Fruit fly (Drosophila melanogaster) whole organism, embryonic: ENCODE measurements around the gene CG2129.

Experiments
- CG10147 ChIP-seq: fragments of 200-800 bp; sonication (Bioruptor generic); optimal IDR thresholded peaks from 2 replicates; lab custom pipeline; 2019; ENCODE audit warnings: missing biosample characterization, mild to moderate bottlenecking, missing genetic modification characterization, moderate library complexity
- CG1024 ChIP-seq: fragments of 200-800 bp; sonication (Bioruptor generic); IDR thresholded peaks from 2 replicates; pipeline ENCODE4 v1.3.6; 2022; ENCODE audit warnings: missing biosample characterization, missing genetic modification characterization
- CG10321 ChIP-seq: fragments of 200-800 bp; sonication (Bioruptor generic); IDR thresholded peaks from 2 replicates; pipeline ENCODE4 v1.3.6; 2022; ENCODE audit warnings: missing biosample characterization, missing genetic modification characterization
- CG11504 ChIP-seq: fragments of 200-800 bp; sonication (Bioruptor generic); optimal IDR thresholded peaks from 3 replicates; lab custom pipeline; 2019; ENCODE audit warnings: missing biosample characterization, mild to moderate bottlenecking, missing genetic modification characterization, moderate library complexity
- CG12219 ChIP-seq: fragments of 200-800 bp; sonication (Bioruptor generic); optimal IDR thresholded peaks from 3 replicates; lab custom pipeline; 2018; ENCODE audit warnings: missing biosample characterization, mild to moderate bottlenecking, missing genetic modification characterization
- CG15514 ChIP-seq: fragments of 200-800 bp; sonication (Bioruptor generic); optimal IDR thresholded peaks from 3 replicates; lab custom pipeline; 2017; ENCODE audit warnings: missing biosample characterization, missing genetic modification characterization, mild to moderate bottlenecking, moderate library complexity, missing genetic modification reagents
- CG1603 ChIP-seq: fragments of 200-800 bp; sonication (Bioruptor generic); optimal IDR thresholded peaks from 2 replicates; lab custom pipeline; 2019; ENCODE audit warnings: missing biosample characterization, mild to moderate bottlenecking, missing genetic modification characterization, moderate library complexity
- CG16815 ChIP-seq: fragments of 200-800 bp; sonication (Bioruptor generic); optimal IDR thresholded peaks from 3 replicates; lab custom pipeline; 2017; ENCODE audit warnings: missing biosample characterization, mild to moderate bottlenecking, missing genetic modification characterization
- CG17568 ChIP-seq: fragments of 200-800 bp; sonication (Bioruptor generic); optimal IDR thresholded peaks from 2 replicates; lab custom pipeline; 2018; ENCODE audit warnings: missing biosample characterization, mild to moderate bottlenecking, missing genetic modification characterization, moderate library complexity
- CG2120 ChIP-seq: fragments of 200-800 bp; sonication (Bioruptor generic); optimal IDR thresholded peaks from 3 replicates; lab custom pipeline; 2016; ENCODE audit warnings: missing biosample characterization, missing genetic modification characterization
- CG2712 ChIP-seq: fragments of 200-800 bp; optimal IDR thresholded peaks from 3 replicates; lab custom pipeline; 2019; ENCODE audit warnings: missing biosample characterization, mild to moderate bottlenecking, missing genetic modification characterization, moderate library complexity
- CG2889 ChIP-seq: fragments of 200-800 bp; sonication (Bioruptor generic); IDR thresholded peaks from 3 replicates; pipeline ENCODE4 v1.3.6; 2022; ENCODE audit warnings: missing biosample characterization, missing genetic modification characterization
- CG3065 ChIP-seq: fragments of 200-800 bp; sonication (Bioruptor generic); optimal IDR thresholded peaks from 2 replicates; lab custom pipeline; 2016; ENCODE audit warnings: missing biosample characterization, missing genetic modification characterization
- CG32532 ChIP-seq: fragments of 200-800 bp; sonication (Bioruptor generic); IDR thresholded peaks from 2 replicates; pipeline ENCODE4 v1.3.6; 2022; ENCODE audit warnings: missing biosample characterization, missing genetic modification characterization
- CG32767 ChIP-seq: fragments of 200-800 bp; sonication (Bioruptor generic); IDR thresholded peaks from 2 replicates; pipeline ENCODE4 v1.3.6; 2022; ENCODE audit warnings: missing biosample characterization, missing genetic modification characterization
- CG3407 ChIP-seq: fragments of 200-800 bp; sonication (Bioruptor generic); optimal IDR thresholded peaks from 2 replicates; lab custom pipeline; 2018; ENCODE audit warnings: missing biosample characterization, mild to moderate bottlenecking, missing genetic modification characterization
- CG3847 ChIP-seq: fragments of 200-800 bp; sonication (Bioruptor generic); IDR thresholded peaks from 2 replicates; pipeline ENCODE4 v1.3.6; 2022; ENCODE audit warnings: missing biosample characterization, missing genetic modification characterization
- CG5180 ChIP-seq: fragments of 200-800 bp; sonication (Bioruptor generic); optimal IDR thresholded peaks from 3 replicates; lab custom pipeline; 2017; ENCODE audit warnings: missing biosample characterization, missing genetic modification characterization, mild to moderate bottlenecking, moderate library complexity, missing genetic modification reagents
- CG7786 ChIP-seq: fragments of 200-800 bp; sonication (Bioruptor generic); optimal IDR thresholded peaks from 2 replicates; lab custom pipeline; 2016; ENCODE audit warnings: missing biosample characterization, missing genetic modification characterization
- CG8765 ChIP-seq: fragments of 200-800 bp; sonication (Bioruptor generic); IDR thresholded peaks from 2 replicates; pipeline ENCODE4 v1.3.6; 2022; ENCODE audit warnings: missing biosample characterization, missing genetic modification characterization
- CTCF ChIP-seq: fragments of 200-800 bp; sonication (Bioruptor generic); optimal IDR thresholded peaks from 2 replicates; lab custom pipeline; 2017; ENCODE audit warnings: missing biosample characterization, mild to moderate bottlenecking, missing genetic modification characterization, moderate library complexity
- CrebB ChIP-seq: fragments of 200-800 bp; sonication (Bioruptor generic); optimal IDR thresholded peaks from 3 replicates; lab custom pipeline; 2018; ENCODE audit warnings: missing biosample characterization, mild to moderate bottlenecking, missing genetic modification characterization
- Dbx ChIP-seq: fragments of 200-800 bp; sonication (Bioruptor generic); IDR thresholded peaks from 3 replicates; pipeline ENCODE4 v1.3.6; 2022; ENCODE audit warnings: missing biosample characterization, missing genetic modification characterization
- GATAe ChIP-seq: fragments of 200-800 bp; sonication (Bioruptor generic); conservative IDR thresholded peaks from 2 replicates; pipeline ENCODE4 v1.3.6; 2022; ENCODE audit warnings: missing biosample characterization, missing genetic modification characterization
- HHEX ChIP-seq: fragments of 200-800 bp; sonication (Bioruptor generic); optimal IDR thresholded peaks from 3 replicates; lab custom pipeline; 2017; ENCODE audit warnings: missing biosample characterization, mild to moderate bottlenecking, missing genetic modification characterization, missing genetic modification reagents
- Hand ChIP-seq: fragments of 200-800 bp; sonication (Bioruptor generic); optimal IDR thresholded peaks from 2 replicates; lab custom pipeline; 2017; ENCODE audit warnings: mild to moderate bottlenecking, missing biosample characterization, missing genetic modification reagents, missing genetic modification characterization
- Lpt ChIP-seq: fragments of >200 bp; optimal IDR thresholded peaks from 2 replicates; lab custom pipeline; 2018; ENCODE audit warnings: missing biosample characterization, missing genetic modification characterization
- TFAM ChIP-seq: fragments of 200-800 bp; sonication (Bioruptor generic); optimal IDR thresholded peaks from 2 replicates; lab custom pipeline; 2017; ENCODE audit warnings: missing biosample characterization, missing genetic modification characterization, inconsistent platforms
- Trl ChIP-seq, 3 experiments: fragments of >200 bp in 2 of 3; fragments of 200-800 bp in 1 of 3; sonication (Bioruptor generic) in 1 of 3; optimal IDR thresholded peaks; 2 replicates in 1 of 3; 3 replicates in 2 of 3; lab custom pipeline; 2016 to 2017; ENCODE audit warnings: missing biosample characterization in 1 of 3, missing genetic modification characterization in 1 of 3
- Vsx1 ChIP-seq: fragments of 200-800 bp; sonication (Bioruptor generic); optimal IDR thresholded peaks from 2 replicates; lab custom pipeline; 2017; ENCODE audit warnings: missing biosample characterization, mild to moderate bottlenecking, missing genetic modification characterization, missing genetic modification reagents
- az2 ChIP-seq: fragments of 200-800 bp; sonication (Bioruptor generic); optimal IDR thresholded peaks from 3 replicates; lab custom pipeline; 2016; ENCODE audit warnings: missing biosample characterization, missing genetic modification characterization
- chinmo ChIP-seq: fragments of 200-800 bp; sonication (Bioruptor generic); IDR thresholded peaks from 4 replicates; pipeline ENCODE4 v1.3.6; 2022; ENCODE audit warnings: missing biosample characterization, missing genetic modification characterization; ENCODE audit not compliant: partially characterized antibody
- dimm ChIP-seq: fragments of 200-800 bp; sonication (Bioruptor generic); IDR thresholded peaks from 2 replicates; pipeline ENCODE4 v1.3.6; 2022; ENCODE audit warnings: missing biosample characterization, missing genetic modification characterization
- disco-r ChIP-seq: fragments of 200-800 bp; sonication (Bioruptor generic); optimal IDR thresholded peaks from 2 replicates; lab custom pipeline; 2016; ENCODE audit warnings: missing biosample characterization, missing genetic modification characterization
- dmrt99B ChIP-seq: fragments of 200-800 bp; sonication (Bioruptor generic); optimal IDR thresholded peaks from 2 replicates; lab custom pipeline; 2018; ENCODE audit warnings: missing biosample characterization, mild to moderate bottlenecking, missing genetic modification characterization, moderate library complexity
- fu2 ChIP-seq: fragments of 200-800 bp; sonication (Bioruptor generic); optimal IDR thresholded peaks from 2 replicates; lab custom pipeline; 2016; ENCODE audit warnings: missing biosample characterization, missing genetic modification characterization
- gt ChIP-seq: fragments of 200-800 bp; sonication (Bioruptor generic); IDR thresholded peaks from 2 replicates; pipeline ENCODE4 v1.3.6; 2022; ENCODE audit warnings: missing biosample characterization, missing genetic modification characterization
- hkb ChIP-seq, 2 experiments: fragments of 200-800 bp in 1 of 2; fragments of >200 bp in 1 of 2; sonication (Bioruptor generic) in 1 of 2; IDR thresholded peaks in 1 of 2; optimal IDR thresholded peaks in 1 of 2; 2 replicates each; pipeline versions ENCODE4 v1.3.6 to Lab custom; 2017 to 2022; ENCODE audit warnings: missing biosample characterization in 1 of 2, missing genetic modification characterization in 1 of 2
- ind ChIP-seq: fragments of 200-800 bp; sonication (Bioruptor generic); optimal IDR thresholded peaks from 3 replicates; lab custom pipeline; 2016; ENCODE audit warnings: missing biosample characterization, missing genetic modification characterization
- insv ChIP-seq, 2 experiments: fragments of 200-800 bp; sonication (Bioruptor generic); optimal IDR thresholded peaks; 3 replicates each; lab custom pipeline; 2016 to 2018; ENCODE audit warnings: missing biosample characterization in 2 of 2, missing genetic modification characterization in 2 of 2
- phol ChIP-seq: fragments of 200-800 bp; sonication (Bioruptor generic); optimal IDR thresholded peaks from 3 replicates; lab custom pipeline; 2018; ENCODE audit warnings: missing biosample characterization, mild to moderate bottlenecking, missing genetic modification characterization, moderate library complexity
- pita ChIP-seq: fragments of 200-800 bp; sonication (Bioruptor generic); optimal IDR thresholded peaks from 2 replicates; lab custom pipeline; 2017; ENCODE audit warnings: missing biosample characterization, mild to moderate bottlenecking, missing genetic modification characterization
- pros ChIP-seq: fragments of 200-800 bp; sonication (Bioruptor generic); optimal IDR thresholded peaks from 3 replicates; lab custom pipeline; 2019; ENCODE audit warnings: missing biosample characterization, mild to moderate bottlenecking, missing genetic modification characterization, moderate library complexity
- ranshi ChIP-seq: fragments of 200-800 bp; sonication (Bioruptor generic); IDR thresholded peaks from 2 replicates; pipeline ENCODE4 v1.3.6; 2022; ENCODE audit warnings: missing biosample characterization, missing genetic modification characterization
- rib ChIP-seq: fragments of 200-800 bp; sonication (Bioruptor generic); IDR thresholded peaks from 2 replicates; pipeline ENCODE4 v1.3.6; 2022; ENCODE audit warnings: missing biosample characterization, missing genetic modification characterization
- ro ChIP-seq: fragments of 200-800 bp; sonication (Bioruptor generic); IDR thresholded peaks from 2 replicates; pipeline ENCODE4 v1.3.6; 2022; ENCODE audit warnings: missing biosample characterization, missing genetic modification characterization
- sim ChIP-seq: fragments of 200-800 bp; sonication (Bioruptor generic); IDR thresholded peaks from 2 replicates; pipeline ENCODE4 v1.3.6; 2022; ENCODE audit warnings: missing biosample characterization, missing genetic modification characterization
- tll ChIP-seq, 2 experiments: fragments of 200-800 bp in 1 of 2; fragments of >200 bp in 1 of 2; sonication (Bioruptor generic) in 1 of 2; optimal IDR thresholded peaks; 2 replicates each; lab custom pipeline; 2017 to 2019; ENCODE audit warnings: missing biosample characterization in 2 of 2, missing genetic modification characterization in 2 of 2, mild to moderate bottlenecking in 1 of 2, moderate library complexity in 1 of 2
- tna ChIP-seq: fragments of 200-800 bp; sonication (Bioruptor generic); IDR thresholded peaks from 2 replicates; pipeline ENCODE4 v1.3.6; 2022; ENCODE audit warnings: missing biosample characterization, missing genetic modification characterization; ENCODE audit not compliant: partially characterized antibody
- tup ChIP-seq: fragments of 200-800 bp; sonication (Bioruptor generic); optimal IDR thresholded peaks from 2 replicates; lab custom pipeline; 2016; ENCODE audit warnings: missing biosample characterization, mild to moderate bottlenecking, missing genetic modification characterization, moderate library complexity

Gene CG2129

DNA sequence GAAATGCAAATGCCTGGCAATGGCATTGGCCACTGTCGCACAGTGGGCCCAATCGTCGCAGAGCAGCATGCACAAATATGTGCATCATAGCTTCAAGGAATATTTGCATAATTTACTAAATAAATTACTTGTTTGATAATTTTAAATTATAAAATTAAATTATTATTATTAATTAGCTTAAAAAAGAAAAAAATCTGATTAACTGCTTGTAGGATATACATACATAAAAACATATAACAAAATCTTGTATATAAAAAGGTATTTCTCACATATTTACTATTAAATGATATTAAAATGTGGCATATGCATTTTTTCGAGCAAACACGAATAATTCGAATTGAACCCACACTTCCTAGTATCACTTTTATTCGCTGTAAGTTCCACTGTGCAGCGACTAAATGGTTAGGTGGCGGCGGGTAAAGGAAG, 20.4 kb upstream of the CG2129 start (continued):
- TF ChIP-seq TFAM (GFP tag; lab: Kevin White, UChicago): no peak
- no peak for TF ChIP-seq CTCF (GFP tag; lab: Kevin White, UChicago)
- TF ChIP-seq CrebB (tag; lab: Kevin White, UChicago): no peak
- no peak for TF ChIP-seq CG10321
- peak; percentile 43; the same call in 1 of the 2 replicates for TF ChIP-seq CG32767 (GFP tag; lab: Robert Waterston, UW)
- TF ChIP-seq pita: no peak
- no peak for TF ChIP-seq CG3065 (GFP tag; lab: Kevin White, UChicago)
- no peak for TF ChIP-seq CG17568 (GFP tag; lab: Kevin White, UChicago)
- no peak for TF ChIP-seq CG12219
- no peak for TF ChIP-seq CG8765 (GFP tag; lab: Robert Waterston, UW)
- no peak for TF ChIP-seq CG2120 (GFP tag; lab: Kevin White, UChicago)
- peak; percentile 4 for TF ChIP-seq CG10147
- no peak for TF ChIP-seq tll (GFP tag; optimal IDR thresholded peaks at IDR 0.05; lab: Kevin White, UChicago)
- TF ChIP-seq Lpt: no peak
- TF ChIP-seq ranshi (GFP tag; lab: Robert Waterston, UW): no peak
- TF ChIP-seq az2 (GFP tag; lab: Kevin White, UChicago): peak; percentile 47
- peak; percentile 36 for TF ChIP-seq Vsx1 (GFP tag; lab: Kevin White, UChicago)
- TF ChIP-seq rib (GFP tag; lab: Robert Waterston, UW): no peak
- TF ChIP-seq CG16815: peak; percentile 4
- no peak for TF ChIP-seq CG3407 (GFP tag; lab: Kevin White, UChicago)
- TF ChIP-seq CG2889 (GFP tag; lab: Robert Waterston, UW): no peak
- no peak for TF ChIP-seq ro (GFP tag; lab: Robert Waterston, UW)
- TF ChIP-seq CG2712 (tag; lab: Kevin White, UChicago): peak; percentile 77
- TF ChIP-seq dmrt99B (tag; lab: Kevin White, UChicago): peak; percentile 77
- TF ChIP-seq tna (GFP tag; lab: Robert Waterston, UW): no peak
- TF ChIP-seq Dbx (GFP tag; lab: Robert Waterston, UW): no peak
- TF ChIP-seq GATAe (GFP tag; lab: Robert Waterston, UW): no peak
- no peak for TF ChIP-seq Hand (GFP tag; lab: Kevin White, UChicago)
- no peak for TF ChIP-seq sim (GFP tag; lab: Robert Waterston, UW)
- no peak for TF ChIP-seq tup (GFP tag; lab: Kevin White, UChicago)
- no peak for TF ChIP-seq insv (GFP tag; optimal IDR thresholded peaks at IDR 0.05; lab: Kevin White, UChicago)
- TF ChIP-seq CG15514 (GFP tag; lab: Kevin White, UChicago): no peak
- TF ChIP-seq CG5180 (GFP tag; lab: Kevin White, UChicago): peak; percentile 11
- no peak for TF ChIP-seq CG7786 (GFP tag; lab: Kevin White, UChicago)
- 0 out of 4 replicates have a peak, but pooled peaks have one; percentile 20 for TF ChIP-seq chinmo (GFP tag; lab: Robert Waterston, UW)
- TF ChIP-seq ind (GFP tag; lab: Kevin White, UChicago): peak; percentile 49
- no peak for TF ChIP-seq pros
- TF ChIP-seq CG32532: 0 out of 2 replicates have a peak, but pooled peaks have one; percentile 17
- no peak for TF ChIP-seq disco-r
- no peak for TF ChIP-seq CG3847 (GFP tag; lab: Robert Waterston, UW)
- no peak for TF ChIP-seq gt (GFP tag; lab: Robert Waterston, UW)
- TF ChIP-seq CG1603 (tag; lab: Kevin White, UChicago): no peak
- no peak for TF ChIP-seq CG1024 (GFP tag; lab: Robert Waterston, UW)
- peak; percentile 26 for TF ChIP-seq HHEX (GFP tag; lab: Kevin White, UChicago)
- no peak for TF ChIP-seq hkb (optimal IDR thresholded peaks at IDR 0.05; lab: Kevin White, UChicago)
- 0 out of 2 replicates have a peak, but pooled peaks have one; percentile 49 for TF ChIP-seq hkb (GFP tag; IDR thresholded peaks at IDR 0.05; lab: Robert Waterston, UW)
- TF ChIP-seq fu2 (GFP tag; lab: Kevin White, UChicago): no peak
- peak; percentile 82 for TF ChIP-seq CG11504
- TF ChIP-seq phol (tag; lab: Kevin White, UChicago): peak; percentile 76
- TF ChIP-seq Trl (optimal IDR thresholded peaks at IDR 0.05; lab: Kevin White, UChicago): no peak
- TF ChIP-seq Trl (GFP tag; optimal IDR thresholded peaks at IDR 0.05; lab: Kevin White, UChicago): no peak
- TF ChIP-seq dimm (GFP tag; lab: Robert Waterston, UW): peak; percentile 39; the same call in 1 of the 2 replicates
